Worm (Caenorhabditis elegans): ENCODE measurements around the gene phyh-1.

ce11 chrIV:17264714-17265113 lies 5.5 kb upstream of the phyh-1 start, which contains the start of gene F26D10.13:
- no peak for TF ChIP-seq elt-1 (tag; optimal IDR thresholded peaks at IDR 0.05)
- TF ChIP-seq ZK546.5 (tag; optimal IDR thresholded peaks at IDR 0.05) = no peak
- TF ChIP-seq ztf-4 (tag; optimal IDR thresholded peaks at IDR 0.05) = no peak
- TF ChIP-seq lin-39 (tag; optimal IDR thresholded peaks at IDR 0.05) = no peak
- TF ChIP-seq unc-39 (tag; optimal IDR thresholded peaks at IDR 0.05) = no peak
- TF ChIP-seq elt-3 (tag; optimal IDR thresholded peaks at IDR 0.05) = no peak
- TF ChIP-seq unc-62 (GFP tag; optimal IDR thresholded peaks at IDR 0.05) = no peak
- no peak for TF ChIP-seq nhr-12 (tag; optimal IDR thresholded peaks at IDR 0.05)
- TF ChIP-seq hmg-11 (tag; optimal IDR thresholded peaks at IDR 0.05) = no peak
